Comparison of ENCODE assay signal across 3 fruit fly cellular contexts in genomic region chr3R:25445546-25446400, dm6.
TF ChIP-seq lines count a peak whose summit lies in the region.

No protein-coding gene starts in this region.

TF ChIP-seq in whole organism, embryonic, 481 proteins besides CTCF, POLR2A, EP300 and RAD21 (continued from another document and continues in another):
- TF ChIP-seq ro (GFP tag; IDR thresholded peaks at IDR 0.05; lab: Robert Waterston, UW) (0 out of 2 replicates have a peak, but pooled peaks have one; percentile 38), CG9437 (GFP tag; optimal IDR thresholded peaks at IDR 0.05; lab: Kevin White, UChicago) (no peak), Pdp1 (GFP tag; optimal IDR thresholded peaks at IDR 0.05; lab: Kevin White, UChicago) (peak; percentile 64 to 68), PHDP (tag; optimal IDR thresholded peaks at IDR 0.05; lab: Kevin White, UChicago) (peak; percentile 72), crol (GFP tag; IDR thresholded peaks at IDR 0.05; lab: Robert Waterston, UW) (peak; percentile 97), CG11504 (tag; optimal IDR thresholded peaks at IDR 0.05; lab: Kevin White, UChicago) (peak; percentile 99), CG12219 (GFP tag; optimal IDR thresholded peaks at IDR 0.05; lab: Kevin White, UChicago) (peak; percentile 59), Drgx (GFP tag; IDR thresholded peaks at IDR 0.05; lab: Robert Waterston, UW) (peak; percentile 90), H15 (GFP tag; IDR thresholded peaks at IDR 0.05; lab: Robert Waterston, UW) (peak; percentile 66; the same call in 1 of the 3 replicates), CG17186 (GFP tag; optimal IDR thresholded peaks at IDR 0.05; lab: Kevin White, UChicago) (no peak), CG12769 (tag; optimal IDR thresholded peaks at IDR 0.05; lab: Kevin White, UChicago) (peak; percentile 24), eve (GFP tag; optimal IDR thresholded peaks at IDR 0.05; lab: Kevin White, UChicago) (peak in 1 of 2 experiments; percentile 64), zf30C (GFP tag; optimal IDR thresholded peaks at IDR 0.05; lab: Kevin White, UChicago) (peak; percentile 63), jigr1 (GFP tag; IDR thresholded peaks at IDR 0.05; lab: Robert Waterston, UW) (0 out of 3 replicates have a peak, but pooled peaks have one; percentile 34), CG13624 (GFP tag; optimal IDR thresholded peaks at IDR 0.05; lab: Kevin White, UChicago) (no peak), Ets97D (GFP tag; optimal IDR thresholded peaks at IDR 0.05; lab: Kevin White, UChicago) (no peak), eyg (GFP tag; optimal IDR thresholded peaks at IDR 0.05; lab: Kevin White, UChicago) (peak; percentile 4), CG8281 (tag; optimal IDR thresholded peaks at IDR 0.05; lab: Kevin White, UChicago) (peak; percentile 87), NC2β (GFP tag; optimal IDR thresholded peaks at IDR 0.05; lab: Kevin White, UChicago) (peak; percentile 75), CG11696 (GFP tag; IDR thresholded peaks at IDR 0.05; lab: Robert Waterston, UW) (peak; percentile 21; the same call in 1 of the 2 replicates), her (GFP tag; optimal IDR thresholded peaks at IDR 0.05; lab: Kevin White, UChicago) (peak; percentile 7), CG4360 (GFP tag; IDR thresholded peaks at IDR 0.05; lab: Robert Waterston, UW) (no peak), Oli (tag; optimal IDR thresholded peaks at IDR 0.05; lab: Kevin White, UChicago) (peak; percentile 80), cwo (GFP tag; optimal IDR thresholded peaks at IDR 0.05; lab: Kevin White, UChicago) (no peak), CG11723 (GFP tag; optimal IDR thresholded peaks at IDR 0.05; lab: Kevin White, UChicago) (peak; percentile 36), nom (GFP tag; optimal IDR thresholded peaks at IDR 0.05; lab: Kevin White, UChicago) (peak; percentile 69), insv (GFP tag; optimal IDR thresholded peaks at IDR 0.05; lab: Kevin White, UChicago) (no peak), CG2202 (tag; optimal IDR thresholded peaks at IDR 0.05; lab: Kevin White, UChicago) (peak; percentile 78), CG7839 (tag; optimal IDR thresholded peaks at IDR 0.05; lab: Kevin White, UChicago) (peak; percentile 69), da (GFP tag; optimal IDR thresholded peaks at IDR 0.05; lab: Kevin White, UChicago) (peak; percentile 76), disco-r (GFP tag; optimal IDR thresholded peaks at IDR 0.05; lab: Kevin White, UChicago) (peak; percentile 16), maf-S (GFP tag; optimal IDR thresholded peaks at IDR 0.05; lab: Kevin White, UChicago) (peak; percentile 23), gce (GFP tag; IDR thresholded peaks at IDR 0.05; lab: Robert Waterston, UW) (peak; percentile 79), sim (GFP tag; IDR thresholded peaks at IDR 0.05; lab: Robert Waterston, UW) (peak; percentile 63; the same call in 1 of the 2 replicates), Asciz (GFP tag; optimal IDR thresholded peaks at IDR 0.05; lab: Kevin White, UChicago) (peak; percentile 62), cg (GFP tag; optimal IDR thresholded peaks at IDR 0.05; lab: Kevin White, UChicago) (no peak), lov (optimal IDR thresholded peaks at IDR 0.05; lab: Kevin White, UChicago) (no peak), lov (GFP tag; IDR thresholded peaks at IDR 0.05; lab: Robert Waterston, UW) (no peak; the same call in 2 of the 3 replicates), lilli (GFP tag; optimal IDR thresholded peaks at IDR 0.05; lab: Kevin White, UChicago) (peak; percentile 39), CG14014 (GFP tag; IDR thresholded peaks at IDR 0.05; lab: Robert Waterston, UW) (0 out of 2 replicates have a peak, but pooled peaks have one; percentile 23), crc (GFP tag; optimal IDR thresholded peaks at IDR 0.05; lab: Kevin White, UChicago) (no peak), nau (GFP tag; optimal IDR thresholded peaks at IDR 0.05; lab: Kevin White, UChicago) (peak; percentile 48), Mad (GFP tag; optimal IDR thresholded peaks at IDR 0.05; lab: Kevin White, UChicago) (peak; percentile 39)

TF ChIP-seq in whole organism, prepupa, 60 proteins besides CTCF, POLR2A, EP300 and RAD21 (continued from another document):
- peak; percentile 74 for TF ChIP-seq Ets21C (GFP tag; optimal IDR thresholded peaks at IDR 0.05; lab: Kevin White, UChicago)
- peak; percentile 67 for TF ChIP-seq Smox (GFP tag; optimal IDR thresholded peaks at IDR 0.05; lab: Kevin White, UChicago)
- peak; percentile 91 for TF ChIP-seq CG3919 (GFP tag; optimal IDR thresholded peaks at IDR 0.05; lab: Kevin White, UChicago)
- peak; percentile 54 for TF ChIP-seq fd85E (GFP tag; optimal IDR thresholded peaks at IDR 0.05; lab: Kevin White, UChicago)
- TF ChIP-seq CG6808 (GFP tag; optimal IDR thresholded peaks at IDR 0.05; lab: Kevin White, UChicago): peak; percentile 80
- TF ChIP-seq CG6854 (GFP tag; optimal IDR thresholded peaks at IDR 0.05; lab: Kevin White, UChicago): peak; percentile 63
- peak; percentile 87 for TF ChIP-seq dsx (GFP tag; optimal IDR thresholded peaks at IDR 0.05; lab: Kevin White, UChicago; ENCODE audit: poor library complexity, severe bottlenecking)
- peak; percentile 75 for TF ChIP-seq cyc (GFP tag; optimal IDR thresholded peaks at IDR 0.05; lab: Kevin White, UChicago)
- TF ChIP-seq ss (GFP tag; optimal IDR thresholded peaks at IDR 0.05; lab: Kevin White, UChicago): peak; percentile 71 to 82
- peak; percentile 91 for TF ChIP-seq CG6163 (GFP tag; IDR thresholded peaks at IDR 0.05; lab: Robert Waterston, UW)
- TF ChIP-seq CG6276 (GFP tag; optimal IDR thresholded peaks at IDR 0.05; lab: Kevin White, UChicago): peak; percentile 83
- TF ChIP-seq CG8319 (GFP tag; optimal IDR thresholded peaks at IDR 0.05; lab: Kevin White, UChicago): peak; percentile 76
- peak; percentile 77 to 87 for TF ChIP-seq salr (GFP tag; optimal IDR thresholded peaks at IDR 0.05; lab: Kevin White, UChicago)
- peak; percentile 90 for TF ChIP-seq dac (GFP tag; optimal IDR thresholded peaks at IDR 0.05; lab: Kevin White, UChicago)
- peak; percentile 94 for TF ChIP-seq Hr4 (GFP tag; optimal IDR thresholded peaks at IDR 0.05; lab: Kevin White, UChicago)
- TF ChIP-seq CG16779 (tag; optimal IDR thresholded peaks at IDR 0.05; lab: Kevin White, UChicago): peak; percentile 80
- peak; percentile 93 for TF ChIP-seq CG8119 (GFP tag; IDR thresholded peaks at IDR 0.05; lab: Robert Waterston, UW)
- peak; percentile 98 for TF ChIP-seq Eip78C (GFP tag; lab: Kevin White, UChicago)
- TF ChIP-seq CG15336 (GFP tag; IDR thresholded peaks at IDR 0.05; lab: Robert Waterston, UW): peak; percentile 95
- no peak for TF ChIP-seq fkh (GFP tag; optimal IDR thresholded peaks at IDR 0.05; lab: Kevin White, UChicago)
- peak; percentile 84 for TF ChIP-seq CG3032 (tag; optimal IDR thresholded peaks at IDR 0.05; lab: Kevin White, UChicago)
- peak; percentile 81 for TF ChIP-seq CG11902 (GFP tag; optimal IDR thresholded peaks at IDR 0.05; lab: Kevin White, UChicago)
- peak; percentile 71 for TF ChIP-seq CG9139 (GFP tag; optimal IDR thresholded peaks at IDR 0.05; lab: Kevin White, UChicago)
- TF ChIP-seq Sox14 (GFP tag; optimal IDR thresholded peaks at IDR 0.05; lab: Kevin White, UChicago): peak; percentile 89
- peak; percentile 82 for TF ChIP-seq esn (GFP tag; optimal IDR thresholded peaks at IDR 0.05; lab: Kevin White, UChicago)
- peak; percentile 86 for TF ChIP-seq Gug (GFP tag; IDR thresholded peaks at IDR 0.05; lab: Robert Waterston, UW)
- peak; percentile 77; the same call in 1 of the 2 replicates for TF ChIP-seq CG11294 (GFP tag; IDR thresholded peaks at IDR 0.05; lab: Robert Waterston, UW)
- TF ChIP-seq CG34406 (GFP tag; optimal IDR thresholded peaks at IDR 0.05; lab: Kevin White, UChicago): peak; percentile 81
- TF ChIP-seq OdsH (GFP tag; optimal IDR thresholded peaks at IDR 0.05; lab: Kevin White, UChicago): peak; percentile 91
- TF ChIP-seq CG11762 (GFP tag; optimal IDR thresholded peaks at IDR 0.05; lab: Kevin White, UChicago; ENCODE audit: insufficient read depth): peak; percentile 90
- TF ChIP-seq acj6 (GFP tag; optimal IDR thresholded peaks at IDR 0.05; lab: Kevin White, UChicago): peak; percentile 89
- peak; percentile 90 for TF ChIP-seq Eip75B (GFP tag; optimal IDR thresholded peaks at IDR 0.05; lab: Kevin White, UChicago)
- no peak for TF ChIP-seq Hr38 (GFP tag; optimal IDR thresholded peaks at IDR 0.05; lab: Kevin White, UChicago)
- TF ChIP-seq Ets96B (tag; optimal IDR thresholded peaks at IDR 0.05; lab: Kevin White, UChicago): peak; percentile 92
- peak; percentile 36 for TF ChIP-seq vri (GFP tag; optimal IDR thresholded peaks at IDR 0.05; lab: Kevin White, UChicago)
- no peak for TF ChIP-seq Eip93F (GFP tag; optimal IDR thresholded peaks at IDR 0.05; lab: Kevin White, UChicago)
- peak; percentile 90 for TF ChIP-seq achi (GFP tag; optimal IDR thresholded peaks at IDR 0.05; lab: Kevin White, UChicago)
- peak; percentile 82 for TF ChIP-seq CG8632 (GFP tag; optimal IDR thresholded peaks at IDR 0.05; lab: Kevin White, UChicago)
TF ChIP-seq in whole organism, prepupa: peak in this region for 56.

TF ChIP-seq in whole organism, wandering third instar larva, 38 proteins besides CTCF, POLR2A, EP300 and RAD21 (continued from another document):
- TF ChIP-seq fru (GFP tag; optimal IDR thresholded peaks at IDR 0.05; lab: Kevin White, UChicago): peak; percentile 79
- no peak for TF ChIP-seq psq (GFP tag; optimal IDR thresholded peaks at IDR 0.05; lab: Kevin White, UChicago)
- peak; percentile 51 for TF ChIP-seq br (GFP tag; optimal IDR thresholded peaks at IDR 0.05; lab: Kevin White, UChicago)
